Worm (Caenorhabditis elegans) whole organism, L1 larva: ENCODE results near the gene C17B7.8.

Source experiments
- F16B12.6 ChIP-seq: fragments of 150-350 bp; optimal IDR thresholded peaks from 2 replicates; lab custom pipeline; 2014; ENCODE audit warnings: missing biosample characterization, missing genetic modification characterization
- aha-1 ChIP-seq: fragments of 150-350 bp; optimal IDR thresholded peaks from 2 replicates; lab custom pipeline; 2014; ENCODE audit warnings: missing biosample characterization, missing genetic modification characterization
- alr-1 ChIP-seq: fragments of 200-800 bp; sonication (Bioruptor generic); optimal IDR thresholded peaks from 2 replicates; lab custom pipeline; 2018; ENCODE audit warnings: borderline replicate concordance, mild to moderate bottlenecking, missing genetic modification characterization, missing compliant biosample characterization
- aly-2 ChIP-seq: fragments of 150-350 bp; optimal IDR thresholded peaks from 2 replicates; lab custom pipeline; 2014; ENCODE audit warnings: missing biosample characterization, missing genetic modification characterization
- ceh-8 ChIP-seq: fragments of 200-800 bp; sonication (Bioruptor generic); optimal IDR thresholded peaks from 2 replicates; lab custom pipeline; 2018; ENCODE audit warnings: mild to moderate bottlenecking, missing genetic modification characterization, moderate library complexity, missing compliant biosample characterization
- ceh-88 ChIP-seq: fragments of 200-800 bp; sonication (Bioruptor generic); IDR thresholded peaks from 2 replicates; pipeline ENCODE4 v1.3.6; 2022; ENCODE audit warnings: missing genetic modification characterization, missing compliant biosample characterization
- ceh-90 ChIP-seq: sonication (generic microtip); optimal IDR thresholded peaks from 2 replicates; lab custom pipeline; 2016; ENCODE audit warnings: missing genetic modification characterization, missing compliant biosample characterization
- ces-1 ChIP-seq: fragments of 150-350 bp; optimal IDR thresholded peaks from 2 replicates; lab custom pipeline; 2014; ENCODE audit warnings: missing biosample characterization, missing genetic modification reagents, missing genetic modification characterization
- dpl-1 ChIP-seq, 3 experiments: fragments of 150-350 bp in 2 of 3; sonication (generic microtip) in 1 of 3; optimal IDR thresholded peaks; 2 replicates each; lab custom pipeline; 2014 to 2017; ENCODE audit warnings: missing biosample characterization in 3 of 3, missing genetic modification characterization in 3 of 3, missing genetic modification reagents in 3 of 3
- efl-1 ChIP-seq, 4 experiments: fragments of 150-350 bp; optimal IDR thresholded peaks in 3 of 4; peaks in 1 of 4; 1 replicate in 1 of 4; 2 replicates in 3 of 4; lab custom pipeline; 2014; ENCODE audit warnings: missing biosample characterization in 2 of 4, missing genetic modification characterization in 2 of 4, missing genetic modification reagents in 2 of 4
- efl-3 ChIP-seq: fragments of 200-800 bp; sonication (Bioruptor generic); optimal IDR thresholded peaks from 2 replicates; lab custom pipeline; 2018; ENCODE audit warnings: mild to moderate bottlenecking, missing genetic modification characterization, missing compliant biosample characterization
- fkh-10 ChIP-seq: sonication (generic microtip); optimal IDR thresholded peaks from 2 replicates; lab custom pipeline; 2017; ENCODE audit warnings: missing biosample characterization, missing genetic modification reagents, missing genetic modification characterization
- fkh-4 ChIP-seq: sonication (generic microtip); optimal IDR thresholded peaks from 2 replicates; lab custom pipeline; 2016; ENCODE audit warnings: missing compliant biosample characterization, missing genetic modification characterization, borderline replicate concordance
- hpl-2 ChIP-seq: fragments of 150-350 bp; optimal IDR thresholded peaks from 2 replicates; lab custom pipeline; 2014; ENCODE audit warnings: missing biosample characterization, missing genetic modification reagents, missing genetic modification characterization
- irx-1 ChIP-seq: sonication (generic microtip); optimal IDR thresholded peaks from 2 replicates; lab custom pipeline; 2016; ENCODE audit warnings: missing genetic modification characterization, missing compliant biosample characterization
- lin-14 ChIP-seq: fragments of 200-800 bp; sonication (Bioruptor generic); optimal IDR thresholded peaks from 2 replicates; lab custom pipeline; 2018; ENCODE audit warnings: mild to moderate bottlenecking, missing genetic modification characterization, moderate library complexity, missing compliant biosample characterization
- lin-35 ChIP-seq, 2 experiments: fragments of 150-350 bp; optimal IDR thresholded peaks; 2 replicates each; lab custom pipeline; 2014; ENCODE audit warnings: missing biosample characterization in 2 of 2, missing genetic modification characterization in 2 of 2, missing genetic modification reagents in 2 of 2
- lin-39 ChIP-seq: fragments of 150-350 bp; optimal IDR thresholded peaks from 2 replicates; lab custom pipeline; 2014; ENCODE audit warnings: missing biosample characterization, missing genetic modification reagents, missing genetic modification characterization
- lir-3 ChIP-seq: sonication (generic microtip); optimal IDR thresholded peaks from 2 replicates; lab custom pipeline; 2016; ENCODE audit warnings: mild to moderate bottlenecking, missing genetic modification characterization, moderate library complexity, missing compliant biosample characterization; ENCODE audit not compliant: poor library complexity
- mab-9 ChIP-seq: fragments of 200-800 bp; sonication (Bioruptor generic); IDR thresholded peaks from 2 replicates; pipeline ENCODE4 v1.3.6; 2022; ENCODE audit warnings: missing genetic modification reagents, missing genetic modification characterization, missing compliant biosample characterization
- mdl-1 ChIP-seq, 2 experiments: fragments of 150-350 bp; optimal IDR thresholded peaks; 2 replicates each; lab custom pipeline; 2014 to 2017; ENCODE audit warnings: missing biosample characterization in 2 of 2, missing genetic modification characterization in 2 of 2, inconsistent platforms in 1 of 2
- mep-1 ChIP-seq: fragments of 150-350 bp; optimal IDR thresholded peaks from 2 replicates; lab custom pipeline; 2014; ENCODE audit warnings: missing biosample characterization, missing genetic modification characterization
- nhr-11 ChIP-seq: fragments of 150-350 bp; optimal IDR thresholded peaks from 2 replicates; lab custom pipeline; 2014; ENCODE audit warnings: missing biosample characterization, missing genetic modification characterization
- nhr-12 ChIP-seq: sonication (generic microtip); optimal IDR thresholded peaks from 2 replicates; lab custom pipeline; 2017; ENCODE audit warnings: missing biosample characterization, missing genetic modification characterization
- nhr-19 ChIP-seq: fragments of 200-800 bp; sonication (Bioruptor generic); conservative IDR thresholded peaks from 2 replicates; pipeline ENCODE4 v1.3.6; 2022; ENCODE audit warnings: missing genetic modification characterization, missing compliant biosample characterization
- nhr-237 ChIP-seq: fragments of 150-350 bp; optimal IDR thresholded peaks from 2 replicates; lab custom pipeline; 2014; ENCODE audit warnings: missing biosample characterization, missing genetic modification characterization
- nhr-47 ChIP-seq: sonication (generic microtip); optimal IDR thresholded peaks from 2 replicates; lab custom pipeline; 2016; ENCODE audit warnings: mild to moderate bottlenecking, missing genetic modification characterization, moderate library complexity, missing compliant biosample characterization
- nhr-71 ChIP-seq: sonication (generic microtip); optimal IDR thresholded peaks from 2 replicates; lab custom pipeline; 2016; ENCODE audit warnings: mild to moderate bottlenecking, missing genetic modification characterization, moderate library complexity, missing compliant biosample characterization
- nhr-85 ChIP-seq: sonication (generic microtip); peaks from one replicate; lab custom pipeline; 2016; ENCODE audit warnings: missing genetic modification characterization, inconsistent platforms, missing compliant biosample characterization
- pag-3 ChIP-seq: sonication (generic microtip); optimal IDR thresholded peaks from 2 replicates; lab custom pipeline; 2017; ENCODE audit warnings: missing genetic modification characterization, mild to moderate bottlenecking, missing compliant biosample characterization, antibody characterized with exemption, borderline replicate concordance; ENCODE audit not compliant: insufficient read depth
- pax-3 ChIP-seq: fragments of 200-800 bp; sonication (Bioruptor generic); optimal IDR thresholded peaks from 2 replicates; lab custom pipeline; 2018; ENCODE audit warnings: mild to moderate bottlenecking, missing genetic modification characterization, moderate library complexity, missing compliant biosample characterization
- pqm-1 ChIP-seq: sonication (generic microtip); optimal IDR thresholded peaks from 3 replicates; lab custom pipeline; 2017; ENCODE audit warnings: missing biosample characterization, missing genetic modification characterization
- rnt-1 ChIP-seq: sonication (generic microtip); optimal IDR thresholded peaks from 2 replicates; lab custom pipeline; 2016; ENCODE audit warnings: mild to moderate bottlenecking, missing genetic modification characterization, moderate library complexity, missing compliant biosample characterization
- snpc-4 ChIP-seq: fragments of 150-350 bp; optimal IDR thresholded peaks from 2 replicates; lab custom pipeline; 2014; ENCODE audit warnings: missing biosample characterization, missing genetic modification characterization
- snu-23 ChIP-seq: sonication (generic microtip); optimal IDR thresholded peaks from 2 replicates; lab custom pipeline; 2016; ENCODE audit warnings: missing genetic modification characterization, missing compliant biosample characterization
- sptf-1 ChIP-seq: fragments of 150-350 bp; optimal IDR thresholded peaks from 2 replicates; lab custom pipeline; 2014; ENCODE audit warnings: missing biosample characterization, missing genetic modification characterization
- sup-37 ChIP-seq: fragments of 200-800 bp; sonication (Bioruptor generic); optimal IDR thresholded peaks from 2 replicates; lab custom pipeline; 2018; ENCODE audit warnings: mild to moderate bottlenecking, missing genetic modification characterization, missing compliant biosample characterization
- swsn-7 ChIP-seq: sonication (generic microtip); optimal IDR thresholded peaks from 2 replicates; lab custom pipeline; 2016; ENCODE audit warnings: missing genetic modification characterization, missing compliant biosample characterization
- tlp-1 ChIP-seq: fragments of 150-350 bp; optimal IDR thresholded peaks from 2 replicates; lab custom pipeline; 2014; ENCODE audit warnings: missing biosample characterization, missing genetic modification characterization
- unc-130 ChIP-seq: fragments of 150-350 bp; optimal IDR thresholded peaks from 2 replicates; lab custom pipeline; 2017; ENCODE audit warnings: missing biosample characterization, missing genetic modification characterization, inconsistent platforms
- unc-86 ChIP-seq: sonication (generic microtip); optimal IDR thresholded peaks from 2 replicates; lab custom pipeline; 2016; ENCODE audit warnings: missing genetic modification characterization, missing compliant biosample characterization
- unc-98 ChIP-seq: fragments of 200-800 bp; sonication (Bioruptor generic); IDR thresholded peaks from 2 replicates; pipeline ENCODE4 v1.3.6; 2022; ENCODE audit warnings: missing genetic modification characterization, missing compliant biosample characterization
- vab-15 ChIP-seq: sonication (generic microtip); optimal IDR thresholded peaks from 2 replicates; lab custom pipeline; 2017; ENCODE audit warnings: missing genotype, mild to moderate bottlenecking, missing genetic modification characterization, missing compliant biosample characterization
- xbp-1 ChIP-seq: sonication (generic microtip); optimal IDR thresholded peaks from 2 replicates; lab custom pipeline; 2016; ENCODE audit warnings: missing genetic modification characterization, missing compliant biosample characterization
- zag-1 ChIP-seq: fragments of 150-350 bp; optimal IDR thresholded peaks from 2 replicates; lab custom pipeline; 2014; ENCODE audit warnings: missing biosample characterization, missing genetic modification characterization
- ztf-4 ChIP-seq: fragments of 150-350 bp; optimal IDR thresholded peaks from 2 replicates; lab custom pipeline; 2014; ENCODE audit warnings: missing biosample characterization, missing genetic modification characterization

C17B7.8 gene

ce11 chrV:3280009-3280408 lies 44.1 kb downstream of the C17B7.8 start, which contains the start of gene T28A11.2:
T28A11.2 (plus strand) TSS chrV:3280379.
- TF ChIP-seq nhr-19 (GFP tag; lab: Robert Waterston, UW): peak; percentile 14; the same call in 1 of the 2 replicates
- no peak for TF ChIP-seq vab-15 (tag; lab: Kevin White, UChicago)
- TF ChIP-seq pax-3 (tag; lab: Kevin White, UChicago): no peak
- TF ChIP-seq nhr-11: no peak
- no peak for TF ChIP-seq nhr-47 (tag; lab: Kevin White, UChicago)
- peak; percentile 42 for TF ChIP-seq lin-14 (GFP tag; lab: Kevin White, UChicago)
- no peak for TF ChIP-seq fkh-4
- TF ChIP-seq efl-3 (GFP tag; lab: Kevin White, UChicago): no peak
- TF ChIP-seq swsn-7 (tag; lab: Kevin White, UChicago): no peak
- no peak for TF ChIP-seq nhr-12 (tag; lab: Kevin White, UChicago)
- peak; percentile 56 for TF ChIP-seq nhr-71 (tag; lab: Kevin White, UChicago)
- no peak for TF ChIP-seq aly-2
- TF ChIP-seq alr-1 (tag; lab: Kevin White, UChicago): no peak
- no peak for TF ChIP-seq aha-1 (tag; lab: Kevin White, UChicago)
- TF ChIP-seq unc-86 (tag; lab: Kevin White, UChicago): no peak
- TF ChIP-seq nhr-85: no peak
- TF ChIP-seq lin-35 (GFP tag; optimal IDR thresholded peaks at IDR 0.05; lab: Kevin White, UChicago): no peak
- no peak for TF ChIP-seq efl-1 (optimal IDR thresholded peaks at IDR 0.05; lab: Kevin White, UChicago)
- peak in 1 of 2 experiments; percentile 53 for TF ChIP-seq efl-1 (GFP tag; optimal IDR thresholded peaks at IDR 0.05 in 1 of 2; lab: Kevin White, UChicago)
- peak; percentile 44 for TF ChIP-seq rnt-1 (tag; lab: Kevin White, UChicago)
- TF ChIP-seq, all 84 proteins: peak for 5

ce11 chrV:3279138-3279537 lies 44.9 kb downstream of the C17B7.8 start:
- TF ChIP-seq lin-14 (GFP tag; lab: Kevin White, UChicago) (peak; percentile 53), rnt-1 (tag; lab: Kevin White, UChicago) (peak; percentile 65), aha-1 (tag; lab: Kevin White, UChicago) (no peak), nhr-71 (tag; lab: Kevin White, UChicago) (peak; percentile 35)

DNA sequence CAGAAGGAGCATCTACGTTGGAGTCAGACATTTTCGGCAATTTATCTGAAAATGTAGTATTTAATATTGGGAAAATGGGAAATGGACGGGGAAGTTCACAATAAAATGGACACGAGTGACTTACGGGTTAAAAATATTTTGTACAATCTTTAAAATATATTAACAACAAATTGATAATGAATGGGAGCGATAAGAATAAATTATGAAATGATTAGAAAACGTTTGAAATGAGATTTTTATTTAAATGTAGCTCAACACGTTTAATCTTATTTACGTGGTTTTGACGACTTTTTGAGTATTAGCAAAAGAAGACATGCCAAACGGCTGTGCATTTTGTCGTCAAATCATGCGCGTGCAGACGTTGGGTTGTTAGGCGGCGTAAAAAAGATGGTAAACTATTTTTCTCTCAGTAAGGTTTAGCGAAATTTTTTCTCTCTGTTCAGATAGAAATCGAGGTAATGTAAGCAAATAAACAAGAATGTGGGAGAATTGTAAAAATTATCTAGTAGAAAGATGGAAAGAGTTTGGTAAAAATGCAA lies 45.9 kb downstream of the C17B7.8 start, which contains the start of gene fbxa-64:
Gene fbxa-64 (minus strand): TSS at position 51 of the 539 bp plus-strand sequence.
- TF ChIP-seq pqm-1 (no peak), lir-3 (tag; lab: Kevin White, UChicago) (no peak), tlp-1 (tag; lab: Kevin White, UChicago) (no peak), snu-23 (GFP tag; lab: Kevin White, UChicago) (peak; percentile 44), dpl-1 (GFP tag; optimal IDR thresholded peaks at IDR 0.05; lab: Kevin White, UChicago) (peak in 2 of 3 experiments; percentile 26 to 53), ces-1 (GFP tag; lab: Kevin White, UChicago) (no peak), ztf-4 (no peak), F16B12.6 (peak; percentile 83), unc-98 (GFP tag; lab: Robert Waterston, UW) (no peak), pag-3 (tag; lab: Kevin White, UChicago) (no peak), sptf-1 (tag; lab: Kevin White, UChicago) (no peak), efl-1 (optimal IDR thresholded peaks at IDR 0.05; lab: Kevin White, UChicago) (peak; percentile 24 to 38), efl-1 (GFP tag; optimal IDR thresholded peaks at IDR 0.05 in 1 of 2; lab: Kevin White, UChicago) (peak; percentile 39 to 94), irx-1 (no peak), zag-1 (tag; lab: Kevin White, UChicago) (no peak), unc-130 (no peak), mdl-1 (tag; optimal IDR thresholded peaks at IDR 0.05; lab: Kevin White, UChicago) (no peak), lin-35 (GFP tag; optimal IDR thresholded peaks at IDR 0.05; lab: Kevin White, UChicago) (peak; percentile 27 to 46), ceh-88 (GFP tag; lab: Robert Waterston, UW) (no peak), mep-1 (tag; lab: Kevin White, UChicago) (peak; percentile 50), fkh-10 (GFP tag; lab: Kevin White, UChicago) (no peak), ceh-8 (GFP tag; lab: Kevin White, UChicago) (no peak), nhr-237 (tag; lab: Kevin White, UChicago) (no peak), nhr-47 (tag; lab: Kevin White, UChicago) (peak; percentile 21), lin-14 (GFP tag; lab: Kevin White, UChicago) (no peak), lin-39 (tag; lab: Kevin White, UChicago) (no peak), ceh-90 (tag; lab: Kevin White, UChicago) (no peak), xbp-1 (tag; lab: Kevin White, UChicago) (no peak), hpl-2 (GFP tag; lab: Kevin White, UChicago) (no peak), snpc-4 (tag; lab: Kevin White, UChicago) (no peak), alr-1 (tag; lab: Kevin White, UChicago) (no peak), nhr-71 (tag; lab: Kevin White, UChicago) (peak; percentile 21), mab-9 (GFP tag; lab: Robert Waterston, UW) (no peak), sup-37 (GFP tag; lab: Kevin White, UChicago) (no peak)
